Fruit fly (Drosophila melanogaster) whole organism, embryonic: Measurements from ENCODE around the gene CG7512.

Experiments
- B-H2 ChIP-seq: fragments of 200-800 bp; sonication (Bioruptor generic); optimal IDR thresholded peaks from 2 replicates; lab custom pipeline; 2018; ENCODE audit warnings: missing biosample characterization, mild to moderate bottlenecking, missing genetic modification characterization
- CG10267 ChIP-seq: fragments of 200-800 bp; sonication (Bioruptor generic); optimal IDR thresholded peaks from 2 replicates; lab custom pipeline; 2018; ENCODE audit warnings: missing biosample characterization, mild to moderate bottlenecking, missing genetic modification characterization, moderate library complexity
- CG13123 ChIP-seq: fragments of 200-800 bp; sonication (Bioruptor generic); optimal IDR thresholded peaks from 2 replicates; lab custom pipeline; 2016; ENCODE audit warnings: missing biosample characterization, missing genetic modification characterization
- CG15696 ChIP-seq: fragments of 200-800 bp; sonication (Bioruptor generic); optimal IDR thresholded peaks from 2 replicates; lab custom pipeline; 2019; ENCODE audit warnings: missing biosample characterization, mild to moderate bottlenecking, missing genetic modification characterization, moderate library complexity
- CG16779 ChIP-seq: fragments of 200-800 bp; sonication (Bioruptor generic); IDR thresholded peaks from 2 replicates; pipeline ENCODE4 v1.3.6; 2022; ENCODE audit warnings: missing biosample characterization, missing genetic modification characterization
- CG17328 ChIP-seq: fragments of 200-800 bp; sonication (Bioruptor generic); IDR thresholded peaks from 2 replicates; pipeline ENCODE4 v1.3.6; 2022; ENCODE audit warnings: missing biosample characterization, missing genetic modification characterization
- CG18262 ChIP-seq: fragments of 200-800 bp; optimal IDR thresholded peaks from 3 replicates; lab custom pipeline; 2019; ENCODE audit warnings: missing biosample characterization, mild to moderate bottlenecking, missing genetic modification characterization, moderate library complexity
- CG32767 ChIP-seq: fragments of 200-800 bp; sonication (Bioruptor generic); IDR thresholded peaks from 2 replicates; pipeline ENCODE4 v1.3.6; 2022; ENCODE audit warnings: missing biosample characterization, missing genetic modification characterization
- CG3281 ChIP-seq: fragments of 200-800 bp; sonication (Bioruptor generic); optimal IDR thresholded peaks from 3 replicates; lab custom pipeline; 2017; ENCODE audit warnings: missing biosample characterization, mild to moderate bottlenecking, missing genetic modification characterization
- CG34376 ChIP-seq: fragments of 200-800 bp; sonication (Bioruptor generic); optimal IDR thresholded peaks from 2 replicates; lab custom pipeline; 2018; ENCODE audit warnings: missing biosample characterization, mild to moderate bottlenecking, missing genetic modification characterization
- CG42726 ChIP-seq: fragments of 200-800 bp; sonication (Bioruptor generic); IDR thresholded peaks from 2 replicates; pipeline ENCODE4 v1.3.6; 2022; ENCODE audit warnings: missing biosample characterization, missing genetic modification characterization; ENCODE audit not compliant: partially characterized antibody
- CG6854 ChIP-seq: fragments of 200-800 bp; sonication (Bioruptor generic); optimal IDR thresholded peaks from 3 replicates; lab custom pipeline; 2017; ENCODE audit warnings: missing biosample characterization, mild to moderate bottlenecking, missing genetic modification characterization
- CG7271 ChIP-seq: fragments of 200-800 bp; sonication (Bioruptor generic); optimal IDR thresholded peaks from 2 replicates; lab custom pipeline; 2018; ENCODE audit warnings: missing biosample characterization, mild to moderate bottlenecking, missing genetic modification characterization, moderate library complexity
- CG7357 ChIP-seq: fragments of 200-800 bp; sonication (Bioruptor generic); IDR thresholded peaks from 3 replicates; pipeline ENCODE4 v1.3.6; 2022; ENCODE audit warnings: missing biosample characterization, missing genetic modification characterization
- CG8388 ChIP-seq: fragments of 200-800 bp; sonication (Bioruptor generic); optimal IDR thresholded peaks from 2 replicates; lab custom pipeline; 2019; ENCODE audit warnings: missing biosample characterization, mild to moderate bottlenecking, missing genetic modification characterization, moderate library complexity
- CG8944 ChIP-seq: fragments of 200-800 bp; sonication (Bioruptor generic); optimal IDR thresholded peaks from 3 replicates; lab custom pipeline; 2016; ENCODE audit warnings: missing biosample characterization, missing genetic modification characterization
- CG9437 ChIP-seq: fragments of 200-800 bp; sonication (Bioruptor generic); optimal IDR thresholded peaks from 2 replicates; lab custom pipeline; 2018; ENCODE audit warnings: missing biosample characterization, mild to moderate bottlenecking, missing genetic modification characterization
- CkIIα-i1 ChIP-seq: fragments of 200-800 bp; sonication (Bioruptor generic); IDR thresholded peaks from 2 replicates; pipeline ENCODE4 v1.3.6; 2022; ENCODE audit warnings: missing biosample characterization, missing genetic modification characterization
- Dbx ChIP-seq: fragments of 200-800 bp; sonication (Bioruptor generic); IDR thresholded peaks from 3 replicates; pipeline ENCODE4 v1.3.6; 2022; ENCODE audit warnings: missing biosample characterization, missing genetic modification characterization
- Gsc ChIP-seq: fragments of 200-800 bp; sonication (Bioruptor generic); IDR thresholded peaks from 2 replicates; pipeline ENCODE4 v1.3.6; 2022; ENCODE audit warnings: missing biosample characterization, missing genetic modification characterization
- HLHmδ ChIP-seq: fragments of 200-800 bp; sonication (Bioruptor generic); optimal IDR thresholded peaks from 2 replicates; lab custom pipeline; 2018; ENCODE audit warnings: missing biosample characterization, mild to moderate bottlenecking, missing genetic modification characterization, moderate library complexity
- Hand ChIP-seq: fragments of 200-800 bp; sonication (Bioruptor generic); optimal IDR thresholded peaks from 2 replicates; lab custom pipeline; 2017; ENCODE audit warnings: mild to moderate bottlenecking, missing biosample characterization, missing genetic modification reagents, missing genetic modification characterization
- MESR4 ChIP-seq: fragments of 200-800 bp; sonication (Bioruptor generic); optimal IDR thresholded peaks from 2 replicates; lab custom pipeline; 2018; ENCODE audit warnings: missing biosample characterization, mild to moderate bottlenecking, missing genetic modification characterization, moderate library complexity
- Myb ChIP-seq: fragments of 200-800 bp; sonication (Bioruptor generic); optimal IDR thresholded peaks from 2 replicates; lab custom pipeline; 2016; ENCODE audit warnings: missing biosample characterization, missing genetic modification characterization
- NK7.1 ChIP-seq: fragments of 200-800 bp; sonication (Bioruptor generic); optimal IDR thresholded peaks from 3 replicates; lab custom pipeline; 2016; ENCODE audit warnings: missing biosample characterization, missing genetic modification characterization
- Poxn ChIP-seq: fragments of 200-800 bp; sonication (Bioruptor generic); IDR thresholded peaks from 2 replicates; pipeline ENCODE4 v1.3.6; 2022; ENCODE audit warnings: missing biosample characterization, missing genetic modification characterization
- Ptx1 ChIP-seq: fragments of 200-800 bp; sonication (Bioruptor generic); IDR thresholded peaks from 2 replicates; pipeline ENCODE4 v1.3.6; 2022; ENCODE audit warnings: missing biosample characterization, missing genetic modification characterization
- Ravus ChIP-seq: fragments of 200-800 bp; sonication (Bioruptor generic); IDR thresholded peaks from 2 replicates; pipeline ENCODE4 v1.3.6; 2022; ENCODE audit warnings: missing biosample characterization, missing genetic modification characterization
- Spps ChIP-seq: fragments of 200-800 bp; sonication (Bioruptor generic); optimal IDR thresholded peaks from 2 replicates; lab custom pipeline; 2018; ENCODE audit warnings: missing biosample characterization, mild to moderate bottlenecking, missing genetic modification characterization
- Taf1 ChIP-seq: fragments of 200-800 bp; sonication (Bioruptor generic); IDR thresholded peaks from 2 replicates; pipeline ENCODE4 v1.3.6; 2022; ENCODE audit warnings: missing biosample characterization, missing genetic modification characterization
- bcd ChIP-seq: fragments of 200-800 bp; sonication (Bioruptor generic); optimal IDR thresholded peaks from 2 replicates; lab custom pipeline; 2017; ENCODE audit warnings: missing biosample characterization, mild to moderate bottlenecking, missing genetic modification characterization
- br ChIP-seq: fragments of >200 bp; optimal IDR thresholded peaks from 2 replicates; lab custom pipeline; 2017
- btn ChIP-seq: fragments of 200-800 bp; sonication (Bioruptor generic); optimal IDR thresholded peaks from 2 replicates; lab custom pipeline; 2016; ENCODE audit warnings: missing biosample characterization, missing genetic modification characterization
- cg ChIP-seq: fragments of 200-800 bp; sonication (Bioruptor generic); optimal IDR thresholded peaks from 3 replicates; lab custom pipeline; 2019; ENCODE audit warnings: missing biosample characterization, mild to moderate bottlenecking, missing genetic modification characterization, moderate library complexity
- croc ChIP-seq: fragments of 200-800 bp; sonication (Bioruptor generic); conservative IDR thresholded peaks from 3 replicates; pipeline ENCODE4 v1.3.6; 2022; ENCODE audit warnings: missing biosample characterization, missing genetic modification characterization
- crol ChIP-seq: fragments of 200-800 bp; sonication (Bioruptor generic); IDR thresholded peaks from 2 replicates; pipeline ENCODE4 v1.3.6; 2022; ENCODE audit warnings: missing biosample characterization, missing genetic modification characterization
- dan ChIP-seq: fragments of 200-800 bp; sonication (Bioruptor generic); IDR thresholded peaks from 2 replicates; pipeline ENCODE4 v1.3.6; 2022; ENCODE audit warnings: missing biosample characterization, missing genetic modification characterization
- dm ChIP-seq: fragments of 200-800 bp; sonication (Bioruptor generic); optimal IDR thresholded peaks from 3 replicates; lab custom pipeline; 2016; ENCODE audit warnings: missing biosample characterization, missing genetic modification characterization
- dysf ChIP-seq: fragments of 200-800 bp; sonication (Bioruptor generic); IDR thresholded peaks from 3 replicates; pipeline ENCODE4 v1.3.6; 2022; ENCODE audit warnings: missing biosample characterization, missing genetic modification characterization
- fd64A ChIP-seq: fragments of 200-800 bp; sonication (Bioruptor generic); optimal IDR thresholded peaks from 3 replicates; lab custom pipeline; 2018; ENCODE audit warnings: missing biosample characterization, mild to moderate bottlenecking, missing genetic modification characterization
- fd96Cb ChIP-seq: fragments of 200-800 bp; sonication (Bioruptor generic); optimal IDR thresholded peaks from 2 replicates; lab custom pipeline; 2018; ENCODE audit warnings: missing biosample characterization, mild to moderate bottlenecking, missing genetic modification characterization, moderate library complexity
- fru ChIP-seq: fragments of >200 bp; optimal IDR thresholded peaks from 2 replicates; lab custom pipeline; 2017
- gro ChIP-seq: fragments of 200-800 bp; sonication (Bioruptor generic); optimal IDR thresholded peaks from 2 replicates; lab custom pipeline; 2016; ENCODE audit warnings: missing biosample characterization, missing genetic modification characterization
- gsb-n ChIP-seq: fragments of 200-800 bp; sonication (Bioruptor generic); optimal IDR thresholded peaks from 3 replicates; lab custom pipeline; 2018; ENCODE audit warnings: missing biosample characterization, mild to moderate bottlenecking, missing genetic modification characterization
- inv ChIP-seq: fragments of 200-800 bp; sonication (Bioruptor generic); IDR thresholded peaks from 2 replicates; pipeline ENCODE4 v1.3.6; 2022; ENCODE audit warnings: missing biosample characterization, missing genetic modification characterization; ENCODE audit not compliant: partially characterized antibody
- nom ChIP-seq: fragments of 200-800 bp; sonication (Bioruptor generic); optimal IDR thresholded peaks from 2 replicates; lab custom pipeline; 2017; ENCODE audit warnings: missing biosample characterization, missing genetic modification characterization, mild to moderate bottlenecking, moderate library complexity, missing genetic modification reagents
- otp ChIP-seq: fragments of 200-800 bp; sonication (Bioruptor generic); IDR thresholded peaks from 3 replicates; pipeline ENCODE4, ENCODE4 v1.3.6; 2022; ENCODE audit warnings: missing biosample characterization, missing genetic modification characterization
- pnt ChIP-seq: fragments of 200-800 bp; sonication (Bioruptor generic); optimal IDR thresholded peaks from 3 replicates; lab custom pipeline; 2016; ENCODE audit warnings: missing biosample characterization, missing genetic modification characterization
- run ChIP-seq: fragments of 200-800 bp; sonication (Bioruptor generic); optimal IDR thresholded peaks from 3 replicates; lab custom pipeline; 2018; ENCODE audit warnings: missing biosample characterization, mild to moderate bottlenecking, missing genetic modification characterization
- tgo ChIP-seq: fragments of 200-800 bp; sonication (Bioruptor generic); IDR thresholded peaks from 3 replicates; pipeline ENCODE4 v1.3.6; 2022; ENCODE audit warnings: missing biosample characterization, missing genetic modification characterization

The CG7512 gene

DNA sequence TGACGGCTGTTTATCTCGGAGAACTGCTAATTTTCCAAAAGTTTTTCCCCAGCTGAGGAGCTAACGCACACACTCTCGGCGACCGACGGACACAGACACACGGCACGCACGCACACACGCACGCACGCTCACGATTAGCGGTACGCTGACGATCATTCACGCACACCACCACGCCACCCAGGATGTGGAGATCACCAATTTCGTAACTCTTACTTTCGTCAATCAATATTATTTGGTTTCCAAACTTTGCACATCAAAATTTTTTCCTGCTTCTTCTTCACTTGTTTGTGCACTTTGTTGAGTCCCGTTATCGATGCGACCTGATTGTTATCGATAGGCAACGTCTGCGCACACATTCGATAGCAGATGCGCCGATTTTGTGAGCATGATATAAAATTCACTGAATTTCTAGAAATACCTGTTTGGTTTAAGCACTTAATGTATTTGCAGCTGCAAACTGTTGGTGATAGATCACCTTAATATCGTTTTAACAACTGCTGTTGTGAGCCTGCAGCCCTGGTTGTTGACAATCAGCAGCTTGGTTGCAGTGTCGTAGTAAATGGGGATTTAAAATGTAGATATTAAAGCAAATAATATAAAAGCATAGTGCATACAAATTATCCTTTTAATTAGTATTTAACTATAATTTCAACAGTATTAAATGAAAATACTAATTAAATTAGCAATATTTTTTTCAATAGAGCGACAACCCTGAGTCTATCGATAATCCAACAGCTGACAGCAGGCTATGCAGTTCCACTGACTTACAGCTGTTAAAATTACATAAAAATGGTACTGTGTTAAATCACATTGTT lies 48.6 kb downstream of the CG7512 start, which contains the start of the genes CG7394 and Mob2 (continued):
- TF ChIP-seq btn (peak; percentile 67), run (tag; lab: Kevin White, UChicago) (no peak), CG7271 (tag; lab: Kevin White, UChicago) (peak; percentile 68), cg (GFP tag; lab: Kevin White, UChicago) (peak; percentile 91), Hand (GFP tag; lab: Kevin White, UChicago) (peak; percentile 47), fd64A (GFP tag; lab: Kevin White, UChicago) (peak; percentile 46), CG13123 (GFP tag; lab: Kevin White, UChicago) (peak; percentile 88), gro (GFP tag; lab: Kevin White, UChicago) (peak; percentile 80), MESR4 (GFP tag; lab: Kevin White, UChicago) (peak; percentile 80), dm (peak; percentile 67), CkIIα-i1 (GFP tag; lab: Robert Waterston, UW) (no peak), CG3281 (peak; percentile 87), CG6854 (GFP tag; lab: Kevin White, UChicago) (no peak), Dbx (peak; percentile 96), CG32767 (peak; percentile 79; the same call in 1 of the 2 replicates), CG18262 (tag; lab: Kevin White, UChicago) (peak; percentile 86), pnt (GFP tag; lab: Kevin White, UChicago) (peak; percentile 37), inv (GFP tag; lab: Robert Waterston, UW) (peak; percentile 79), dan (GFP tag; lab: Robert Waterston, UW) (no peak; the same call in 1 of the 2 replicates), CG15696 (tag; lab: Kevin White, UChicago) (peak; percentile 84), HLHmδ (GFP tag; lab: Kevin White, UChicago) (no peak), CG34376 (GFP tag; lab: Kevin White, UChicago) (peak; percentile 87), Gsc (GFP tag; lab: Robert Waterston, UW) (no peak; the same call in 1 of the 2 replicates), otp (peak; percentile 79; the same call in 2 of the 3 replicates), tgo (peak; percentile 89), CG10267 (tag; lab: Kevin White, UChicago) (peak; percentile 85), CG7357 (peak; percentile 80), bcd (GFP tag; lab: Kevin White, UChicago) (peak; percentile 90), Taf1 (GFP tag; lab: Robert Waterston, UW) (peak; percentile 88), dysf (GFP tag; lab: Robert Waterston, UW) (peak; percentile 91), crol (GFP tag; lab: Robert Waterston, UW) (no peak; the same call in 1 of the 2 replicates), Poxn (GFP tag; lab: Robert Waterston, UW) (peak; percentile 79), Ravus (peak; percentile 59), CG16779 (GFP tag; lab: Robert Waterston, UW) (peak; percentile 90), nom (GFP tag; lab: Kevin White, UChicago) (peak; percentile 14), Myb (peak; percentile 59), CG9437 (GFP tag; lab: Kevin White, UChicago) (peak; percentile 70), Ptx1 (GFP tag; lab: Robert Waterston, UW) (peak; percentile 91), fru (lab: Kevin White, UChicago) (no peak), fd96Cb (tag; lab: Kevin White, UChicago) (peak; percentile 87), CG17328 (GFP tag; lab: Robert Waterston, UW) (peak; percentile 92), br (lab: Kevin White, UChicago) (no peak), Spps (peak; percentile 37), CG42726 (GFP tag; lab: Robert Waterston, UW) (no peak; the same call in 1 of the 2 replicates), CG8388 (GFP tag; lab: Kevin White, UChicago) (peak; percentile 81), gsb-n (tag; lab: Kevin White, UChicago) (peak; percentile 65), B-H2 (GFP tag; lab: Kevin White, UChicago) (peak; percentile 86), NK7.1 (peak; percentile 39), CG8944 (peak; percentile 64), croc (GFP tag; lab: Robert Waterston, UW) (peak; percentile 64)
